Fruit fly (Drosophila melanogaster) whole organism, embryonic: ENCODE results near the gene mTerf3.

Experiments used
- Aef1 ChIP-seq: fragments of 200-800 bp; sonication (Bioruptor generic); IDR thresholded peaks from 3 replicates; pipeline ENCODE4 v1.3.6; 2022; ENCODE audit warnings: missing biosample characterization, missing genetic modification characterization
- CG11085 ChIP-seq: fragments of 200-800 bp; sonication (Bioruptor generic); IDR thresholded peaks from 2 replicates; pipeline ENCODE4 v1.3.6; 2022; ENCODE audit warnings: missing biosample characterization, missing genetic modification characterization
- CG11504 ChIP-seq: fragments of 200-800 bp; sonication (Bioruptor generic); optimal IDR thresholded peaks from 3 replicates; lab custom pipeline; 2019; ENCODE audit warnings: missing biosample characterization, mild to moderate bottlenecking, missing genetic modification characterization, moderate library complexity
- CG11723 ChIP-seq: fragments of 200-800 bp; sonication (Bioruptor generic); optimal IDR thresholded peaks from 2 replicates; lab custom pipeline; 2017; ENCODE audit warnings: missing biosample characterization, mild to moderate bottlenecking, missing genetic modification characterization
- CG13894 ChIP-seq: fragments of 200-800 bp; sonication (Bioruptor generic); optimal IDR thresholded peaks from 3 replicates; lab custom pipeline; 2018; ENCODE audit warnings: missing biosample characterization, mild to moderate bottlenecking, missing genetic modification characterization, moderate library complexity
- CG1647 ChIP-seq: fragments of 200-800 bp; sonication (Bioruptor generic); optimal IDR thresholded peaks from 3 replicates; lab custom pipeline; 2016; ENCODE audit warnings: missing biosample characterization, missing genetic modification characterization
- CG16863 ChIP-seq: fragments of 200-800 bp; sonication (Bioruptor generic); optimal IDR thresholded peaks from 3 replicates; lab custom pipeline; 2016; ENCODE audit warnings: missing biosample characterization, missing genetic modification characterization
- CG17361 ChIP-seq: fragments of 200-800 bp; sonication (Bioruptor generic); IDR thresholded peaks from 3 replicates; pipeline ENCODE4 v1.3.6; 2022; ENCODE audit warnings: missing biosample characterization, missing genetic modification characterization
- CG2202 ChIP-seq: fragments of 200-800 bp; sonication (Bioruptor generic); optimal IDR thresholded peaks from 2 replicates; lab custom pipeline; 2018; ENCODE audit warnings: missing biosample characterization, mild to moderate bottlenecking, missing genetic modification characterization
- CG2875 ChIP-seq: fragments of 200-800 bp; sonication (Bioruptor generic); optimal IDR thresholded peaks from 2 replicates; lab custom pipeline; 2017; ENCODE audit warnings: missing biosample characterization, mild to moderate bottlenecking, missing genetic modification characterization, missing genetic modification reagents
- CG32532 ChIP-seq: fragments of 200-800 bp; sonication (Bioruptor generic); IDR thresholded peaks from 2 replicates; pipeline ENCODE4 v1.3.6; 2022; ENCODE audit warnings: missing biosample characterization, missing genetic modification characterization
- CG3407 ChIP-seq: fragments of 200-800 bp; sonication (Bioruptor generic); optimal IDR thresholded peaks from 2 replicates; lab custom pipeline; 2018; ENCODE audit warnings: missing biosample characterization, mild to moderate bottlenecking, missing genetic modification characterization
- CG4730 ChIP-seq: fragments of 200-800 bp; sonication (Bioruptor generic); IDR thresholded peaks from 2 replicates; pipeline ENCODE4 v1.3.6; 2022; ENCODE audit warnings: missing biosample characterization, missing genetic modification characterization
- CG5953 ChIP-seq: fragments of 200-800 bp; sonication (Bioruptor generic); IDR thresholded peaks from 2 replicates; pipeline ENCODE4 v1.3.6; 2022; ENCODE audit warnings: missing biosample characterization, missing genetic modification characterization
- CG6689 ChIP-seq: fragments of 200-800 bp; sonication (Bioruptor generic); IDR thresholded peaks from 2 replicates; pipeline ENCODE4 v1.3.6; 2022; ENCODE audit warnings: missing biosample characterization, missing genetic modification characterization
- CG8089 ChIP-seq: fragments of 200-800 bp; sonication (Bioruptor generic); optimal IDR thresholded peaks from 3 replicates; lab custom pipeline; 2016; ENCODE audit warnings: missing biosample characterization, missing genetic modification characterization
- CG9609 ChIP-seq: fragments of 200-800 bp; sonication (Bioruptor generic); optimal IDR thresholded peaks from 3 replicates; lab custom pipeline; 2016; ENCODE audit warnings: missing biosample characterization, missing genetic modification characterization
- CkIIα-i1 ChIP-seq: fragments of 200-800 bp; sonication (Bioruptor generic); IDR thresholded peaks from 2 replicates; pipeline ENCODE4 v1.3.6; 2022; ENCODE audit warnings: missing biosample characterization, missing genetic modification characterization
- D ChIP-seq, 2 experiments: fragments of 200-800 bp in 1 of 2; fragments of >200 bp in 1 of 2; sonication (Bioruptor generic) in 1 of 2; optimal IDR thresholded peaks; 2 replicates in 1 of 2; 3 replicates in 1 of 2; lab custom pipeline; 2017; ENCODE audit warnings: mild to moderate bottlenecking in 1 of 2, missing biosample characterization in 1 of 2, missing genetic modification characterization in 1 of 2, missing genetic modification reagents in 1 of 2
- Dbx ChIP-seq: fragments of 200-800 bp; sonication (Bioruptor generic); IDR thresholded peaks from 3 replicates; pipeline ENCODE4 v1.3.6; 2022; ENCODE audit warnings: missing biosample characterization, missing genetic modification characterization
- Ets65A ChIP-seq: fragments of 200-800 bp; sonication (Bioruptor generic); peaks from one replicate; lab custom pipeline; 2016; ENCODE audit warnings: missing biosample characterization, missing genetic modification characterization
- GATAe ChIP-seq: fragments of 200-800 bp; sonication (Bioruptor generic); conservative IDR thresholded peaks from 2 replicates; pipeline ENCODE4 v1.3.6; 2022; ENCODE audit warnings: missing biosample characterization, missing genetic modification characterization
- HHEX ChIP-seq: fragments of 200-800 bp; sonication (Bioruptor generic); optimal IDR thresholded peaks from 3 replicates; lab custom pipeline; 2017; ENCODE audit warnings: missing biosample characterization, mild to moderate bottlenecking, missing genetic modification characterization, missing genetic modification reagents
- HmgD ChIP-seq: fragments of 200-800 bp; sonication (Bioruptor generic); optimal IDR thresholded peaks from 3 replicates; lab custom pipeline; 2016; ENCODE audit warnings: missing biosample characterization, missing genetic modification characterization
- Med ChIP-seq: fragments of 200-800 bp; sonication (Bioruptor generic); peaks from one replicate; lab custom pipeline; 2016; ENCODE audit warnings: missing biosample characterization, missing genetic modification characterization, mild to moderate bottlenecking, inconsistent platforms, moderate library complexity
- NK7.1 ChIP-seq: fragments of 200-800 bp; sonication (Bioruptor generic); optimal IDR thresholded peaks from 3 replicates; lab custom pipeline; 2016; ENCODE audit warnings: missing biosample characterization, missing genetic modification characterization
- Opbp ChIP-seq: fragments of 200-800 bp; sonication (Bioruptor generic); IDR thresholded peaks from 3 replicates; pipeline ENCODE4 v1.3.6; 2022; ENCODE audit warnings: missing biosample characterization, missing genetic modification characterization; ENCODE audit not compliant: partially characterized antibody
- Pdp1 ChIP-seq, 2 experiments: fragments of 200-800 bp; sonication (Bioruptor generic); optimal IDR thresholded peaks; 3 replicates each; lab custom pipeline; 2016; ENCODE audit warnings: missing biosample characterization in 2 of 2, missing genetic modification characterization in 2 of 2, mild to moderate bottlenecking in 1 of 2, moderate library complexity in 1 of 2
- Six4 ChIP-seq: fragments of 200-800 bp; sonication (Bioruptor generic); optimal IDR thresholded peaks from 2 replicates; lab custom pipeline; 2016; ENCODE audit warnings: missing biosample characterization, missing genetic modification characterization
- ara ChIP-seq: fragments of 200-800 bp; sonication (Bioruptor generic); IDR thresholded peaks from 2 replicates; pipeline ENCODE4 v1.3.6; 2022; ENCODE audit warnings: missing biosample characterization, missing genetic modification characterization
- crp ChIP-seq, 2 experiments: fragments of 200-800 bp; sonication (Bioruptor generic); optimal IDR thresholded peaks; 2 replicates in 1 of 2; 3 replicates in 1 of 2; lab custom pipeline; 2017; ENCODE audit warnings: missing biosample characterization in 2 of 2, missing genetic modification characterization in 2 of 2, mild to moderate bottlenecking in 1 of 2, moderate library complexity in 1 of 2
- cwo ChIP-seq: fragments of 200-800 bp; sonication (Bioruptor generic); optimal IDR thresholded peaks from 3 replicates; lab custom pipeline; 2017; ENCODE audit warnings: missing biosample characterization, missing genetic modification characterization, mild to moderate bottlenecking, moderate library complexity, missing genetic modification reagents
- disco-r ChIP-seq: fragments of 200-800 bp; sonication (Bioruptor generic); optimal IDR thresholded peaks from 2 replicates; lab custom pipeline; 2016; ENCODE audit warnings: missing biosample characterization, missing genetic modification characterization
- ems ChIP-seq: fragments of 200-800 bp; sonication (Bioruptor generic); optimal IDR thresholded peaks from 3 replicates; lab custom pipeline; 2016; ENCODE audit warnings: missing biosample characterization, missing genetic modification characterization
- gem ChIP-seq: fragments of 200-800 bp; sonication (Bioruptor generic); optimal IDR thresholded peaks from 2 replicates; lab custom pipeline; 2019; ENCODE audit warnings: missing biosample characterization, mild to moderate bottlenecking, missing genetic modification characterization, moderate library complexity
- hkb ChIP-seq, 2 experiments: fragments of 200-800 bp in 1 of 2; fragments of >200 bp in 1 of 2; sonication (Bioruptor generic) in 1 of 2; IDR thresholded peaks in 1 of 2; optimal IDR thresholded peaks in 1 of 2; 2 replicates each; pipeline versions ENCODE4 v1.3.6 to Lab custom; 2017 to 2022; ENCODE audit warnings: missing biosample characterization in 1 of 2, missing genetic modification characterization in 1 of 2
- lola ChIP-seq, 3 experiments: fragments of >200 bp in 2 of 3; fragments of 200-800 bp in 1 of 3; sonication (Bioruptor generic) in 1 of 3; optimal IDR thresholded peaks; 2 replicates each; lab custom pipeline; 2017 to 2019; ENCODE audit warnings: missing biosample characterization in 3 of 3, missing genetic modification characterization in 3 of 3, mild to moderate bottlenecking in 1 of 3, moderate library complexity in 1 of 3
- nmo ChIP-seq: fragments of 200-800 bp; sonication (Bioruptor generic); optimal IDR thresholded peaks from 2 replicates; lab custom pipeline; 2018; ENCODE audit warnings: missing biosample characterization, mild to moderate bottlenecking, missing genetic modification characterization, moderate library complexity
- org-1 ChIP-seq: fragments of 200-800 bp; sonication (Bioruptor generic); optimal IDR thresholded peaks from 2 replicates; lab custom pipeline; 2017; ENCODE audit warnings: missing biosample characterization, missing genetic modification characterization
- prd ChIP-seq, 3 experiments: fragments of >200 bp in 2 of 3; fragments of 200-800 bp in 1 of 3; sonication (Bioruptor generic) in 1 of 3; optimal IDR thresholded peaks in 2 of 3; IDR thresholded peaks in 1 of 3; 2 replicates in 2 of 3; 3 replicates in 1 of 3; pipeline versions ENCODE4 v1.3.6 to Lab custom; 2017 to 2022; ENCODE audit warnings: missing biosample characterization in 1 of 3, missing genetic modification characterization in 1 of 3
- ranshi ChIP-seq: fragments of 200-800 bp; sonication (Bioruptor generic); IDR thresholded peaks from 2 replicates; pipeline ENCODE4 v1.3.6; 2022; ENCODE audit warnings: missing biosample characterization, missing genetic modification characterization
- run ChIP-seq: fragments of 200-800 bp; sonication (Bioruptor generic); optimal IDR thresholded peaks from 3 replicates; lab custom pipeline; 2018; ENCODE audit warnings: missing biosample characterization, mild to moderate bottlenecking, missing genetic modification characterization
- salm ChIP-seq: fragments of 200-800 bp; sonication (Bioruptor generic); optimal IDR thresholded peaks from 2 replicates; lab custom pipeline; 2018; ENCODE audit warnings: missing biosample characterization, mild to moderate bottlenecking, missing genetic modification characterization
- sens ChIP-seq: fragments of 200-800 bp; sonication (Bioruptor generic); peaks from one replicate; lab custom pipeline; 2016; ENCODE audit warnings: missing biosample characterization, missing genetic modification characterization
- tio ChIP-seq: fragments of 200-800 bp; sonication (Bioruptor generic); optimal IDR thresholded peaks from 2 replicates; lab custom pipeline; 2017; ENCODE audit warnings: missing biosample characterization, missing genetic modification characterization, inconsistent platforms
- usp ChIP-seq: fragments of >200 bp; optimal IDR thresholded peaks from 2 replicates; lab custom pipeline; 2017; ENCODE audit warnings: missing biosample characterization, missing genetic modification characterization

mTerf3 gene

dm6 chr3L:20537655-20538300 lies 17.2 kb upstream of the mTerf3 start (continued):
- TF ChIP-seq CG17361 (GFP tag; lab: Robert Waterston, UW) (no peak), CG32532 (GFP tag; lab: Robert Waterston, UW) (no peak), Six4 (GFP tag; lab: Kevin White, UChicago) (no peak), HHEX (GFP tag; lab: Kevin White, UChicago) (no peak), usp (no peak), prd (optimal IDR thresholded peaks at IDR 0.05; lab: Kevin White, UChicago) (no peak), prd (GFP tag; IDR thresholded peaks at IDR 0.05; lab: Robert Waterston, UW) (no peak), org-1 (GFP tag; lab: Kevin White, UChicago) (no peak), crp (GFP tag; optimal IDR thresholded peaks at IDR 0.05; lab: Kevin White, UChicago) (no peak), CG4730 (no peak), ranshi (GFP tag; lab: Robert Waterston, UW) (no peak), cwo (GFP tag; lab: Kevin White, UChicago) (peak; percentile 53), Ets65A (GFP tag; lab: Kevin White, UChicago) (no peak), ara (GFP tag; lab: Robert Waterston, UW) (no peak), HmgD (GFP tag; lab: Kevin White, UChicago) (no peak), Opbp (GFP tag; lab: Robert Waterston, UW) (no peak), CG11723 (GFP tag; lab: Kevin White, UChicago) (no peak), CG2202 (tag; lab: Kevin White, UChicago) (no peak), hkb (optimal IDR thresholded peaks at IDR 0.05; lab: Kevin White, UChicago) (no peak), hkb (GFP tag; IDR thresholded peaks at IDR 0.05; lab: Robert Waterston, UW) (0 out of 2 replicates have a peak, but pooled peaks have one; percentile 27), tio (GFP tag; lab: Kevin White, UChicago) (no peak), CG11085 (GFP tag; lab: Robert Waterston, UW) (no peak), ems (GFP tag; lab: Kevin White, UChicago) (no peak)

DNA sequence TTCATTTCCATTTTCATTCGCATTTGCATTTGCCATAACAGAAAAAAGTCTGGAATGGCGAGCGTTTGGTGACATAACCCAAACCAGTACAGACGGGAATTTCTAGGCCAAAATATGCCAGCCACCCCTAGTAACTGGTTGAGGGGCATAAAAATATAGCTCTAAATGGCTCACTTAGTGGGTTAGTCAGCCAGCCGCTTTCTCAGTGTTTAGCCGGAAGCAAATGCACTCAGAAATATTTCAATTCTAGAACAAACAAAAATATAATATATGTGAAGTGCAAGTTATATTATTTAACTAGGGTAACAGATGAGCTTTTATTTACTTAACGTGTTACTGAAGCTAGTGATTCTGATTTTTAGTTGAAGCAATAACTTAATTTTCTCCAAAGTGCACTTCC lies 16.3 kb upstream of the mTerf3 start:
- TF ChIP-seq CG16863, result no peak
- TF ChIP-seq CG2875 (GFP tag; lab: Kevin White, UChicago), result no peak
- TF ChIP-seq CG11504 (tag; lab: Kevin White, UChicago), result no peak
- TF ChIP-seq CG1647 (GFP tag; lab: Kevin White, UChicago), result no peak
- no peak for TF ChIP-seq hkb (optimal IDR thresholded peaks at IDR 0.05; lab: Kevin White, UChicago)
- TF ChIP-seq hkb (GFP tag; IDR thresholded peaks at IDR 0.05; lab: Robert Waterston, UW), result no peak
- peak in 1 of 3 experiments; percentile 24 for TF ChIP-seq lola (GFP tag; optimal IDR thresholded peaks at IDR 0.05; lab: Kevin White, UChicago)
- no peak for TF ChIP-seq CG6689 (GFP tag; lab: Robert Waterston, UW)
- peak; percentile 15 for TF ChIP-seq CG13894
- peak; percentile 72 for TF ChIP-seq sens (GFP tag; lab: Kevin White, UChicago)
- TF ChIP-seq Pdp1 (GFP tag; optimal IDR thresholded peaks at IDR 0.05; lab: Kevin White, UChicago), result peak in 1 of 2 experiments; percentile 15
- TF ChIP-seq Med (GFP tag; lab: Kevin White, UChicago), result peak; percentile 62
- peak; percentile 0 for TF ChIP-seq gem
- TF ChIP-seq CG5953 (GFP tag; lab: Robert Waterston, UW), result no peak

dm6 chr3L:20533409-20533808 lies 12.8 kb upstream of the mTerf3 start, which contains the start of gene CG13250:
TSS of gene CG13250 (plus strand) at chr3L:20533709.
- TF ChIP-seq disco-r (no peak), CG8089 (GFP tag; lab: Kevin White, UChicago) (no peak), CkIIα-i1 (GFP tag; lab: Robert Waterston, UW) (no peak), Dbx (GFP tag; lab: Robert Waterston, UW) (no peak), Aef1 (GFP tag; lab: Robert Waterston, UW) (no peak), CG9609 (GFP tag; lab: Kevin White, UChicago) (no peak), run (tag; lab: Kevin White, UChicago) (no peak), nmo (no peak), GATAe (GFP tag; lab: Robert Waterston, UW) (no peak), CG3407 (no peak), salm (tag; lab: Kevin White, UChicago) (no peak), D (optimal IDR thresholded peaks at IDR 0.05; lab: Kevin White, UChicago) (no peak), D (GFP tag; optimal IDR thresholded peaks at IDR 0.05; lab: Kevin White, UChicago) (no peak), NK7.1 (GFP tag; lab: Kevin White, UChicago) (no peak), CG4730 (no peak)
- TF ChIP-seq, all 482 proteins: peak for 0
